Fruit fly (Drosophila melanogaster) whole organism, embryonic: ENCODE data around the gene BtbVII.
A peak's percentile ranks its signal among the peaks of the same experiment; 100 is the strongest.

Experiments used
- Bgb ChIP-seq: fragments of 200-800 bp; sonication (Bioruptor generic); IDR thresholded peaks from 2 replicates; pipeline ENCODE4 v1.3.6; 2022; ENCODE audit warnings: missing biosample characterization, missing genetic modification characterization; ENCODE audit not compliant: partially characterized antibody
- CG10979 ChIP-seq: fragments of 200-800 bp; sonication (Bioruptor generic); optimal IDR thresholded peaks from 2 replicates; lab custom pipeline; 2018; ENCODE audit warnings: missing biosample characterization, mild to moderate bottlenecking, missing genetic modification characterization, moderate library complexity
- CG12391 ChIP-seq: fragments of 200-800 bp; sonication (Bioruptor generic); optimal IDR thresholded peaks from 3 replicates; lab custom pipeline; 2018; ENCODE audit warnings: missing biosample characterization, mild to moderate bottlenecking, missing genetic modification characterization, moderate library complexity
- CG12659 ChIP-seq: fragments of 200-800 bp; sonication (Bioruptor generic); optimal IDR thresholded peaks from 3 replicates; lab custom pipeline; 2017; ENCODE audit warnings: mild to moderate bottlenecking, missing biosample characterization, missing genetic modification reagents, missing genetic modification characterization
- CG13624 ChIP-seq: fragments of 200-800 bp; sonication (Bioruptor generic); optimal IDR thresholded peaks from 2 replicates; lab custom pipeline; 2016; ENCODE audit warnings: missing biosample characterization, missing genetic modification characterization
- CG14667 ChIP-seq: fragments of 200-800 bp; sonication (Bioruptor generic); IDR thresholded peaks from 2 replicates; pipeline ENCODE4 v1.3.6; 2022; ENCODE audit warnings: missing biosample characterization, missing genetic modification characterization
- CG14860 ChIP-seq: fragments of 200-800 bp; sonication (Bioruptor generic); IDR thresholded peaks from 3 replicates; pipeline ENCODE4 v1.3.6; 2022; ENCODE audit warnings: missing biosample characterization, missing genetic modification characterization; ENCODE audit not compliant: partially characterized antibody
- CG14965 ChIP-seq: fragments of 200-800 bp; sonication (Bioruptor generic); optimal IDR thresholded peaks from 2 replicates; lab custom pipeline; 2016; ENCODE audit warnings: missing biosample characterization, missing genetic modification characterization, borderline replicate concordance
- CG15011 ChIP-seq: fragments of 200-800 bp; sonication (Bioruptor generic); optimal IDR thresholded peaks from 3 replicates; lab custom pipeline; 2018; ENCODE audit warnings: missing biosample characterization, mild to moderate bottlenecking, missing genetic modification characterization
- CG18764 ChIP-seq: fragments of 200-800 bp; sonication (Bioruptor generic); optimal IDR thresholded peaks from 3 replicates; lab custom pipeline; 2016; ENCODE audit warnings: missing biosample characterization, missing genetic modification characterization
- CG2116 ChIP-seq: fragments of 200-800 bp; sonication (Bioruptor generic); optimal IDR thresholded peaks from 3 replicates; lab custom pipeline; 2018; ENCODE audit warnings: missing biosample characterization, mild to moderate bottlenecking, missing genetic modification characterization
- CG2678 ChIP-seq: fragments of 200-800 bp; sonication (Bioruptor generic); optimal IDR thresholded peaks from 3 replicates; lab custom pipeline; 2019; ENCODE audit warnings: missing biosample characterization, mild to moderate bottlenecking, missing genetic modification characterization, moderate library complexity
- CG31388 ChIP-seq: fragments of 200-800 bp; sonication (Bioruptor generic); optimal IDR thresholded peaks from 2 replicates; lab custom pipeline; 2016; ENCODE audit warnings: missing biosample characterization, missing genetic modification characterization
- CG3995 ChIP-seq: fragments of 200-800 bp; sonication (Bioruptor generic); optimal IDR thresholded peaks from 3 replicates; lab custom pipeline; 2016; ENCODE audit warnings: missing biosample characterization, missing genetic modification characterization
- CG4328 ChIP-seq: fragments of 200-800 bp; sonication (Bioruptor generic); optimal IDR thresholded peaks from 3 replicates; lab custom pipeline; 2017; ENCODE audit warnings: missing biosample characterization, missing genetic modification reagents, missing genetic modification characterization
- CG4617 ChIP-seq: fragments of 200-800 bp; sonication (Bioruptor generic); optimal IDR thresholded peaks from 3 replicates; lab custom pipeline; 2016; ENCODE audit warnings: missing biosample characterization, missing genetic modification characterization, borderline replicate concordance
- CG6272 ChIP-seq: fragments of 200-800 bp; sonication (Bioruptor generic); IDR thresholded peaks from 2 replicates; pipeline ENCODE4 v1.3.6; 2022; ENCODE audit warnings: missing biosample characterization, missing genetic modification characterization
- CG7357 ChIP-seq: fragments of 200-800 bp; sonication (Bioruptor generic); IDR thresholded peaks from 3 replicates; pipeline ENCODE4 v1.3.6; 2022; ENCODE audit warnings: missing biosample characterization, missing genetic modification characterization
- CG8388 ChIP-seq: fragments of 200-800 bp; sonication (Bioruptor generic); optimal IDR thresholded peaks from 2 replicates; lab custom pipeline; 2019; ENCODE audit warnings: missing biosample characterization, mild to moderate bottlenecking, missing genetic modification characterization, moderate library complexity
- CG9932 ChIP-seq: fragments of 200-800 bp; sonication (Bioruptor generic); IDR thresholded peaks from 2 replicates; pipeline ENCODE4 v1.3.6; 2022; ENCODE audit warnings: missing biosample characterization, missing genetic modification characterization
- Camta ChIP-seq: fragments of 200-800 bp; sonication (Bioruptor generic); optimal IDR thresholded peaks from 2 replicates; lab custom pipeline; 2016; ENCODE audit warnings: missing biosample characterization, missing genetic modification characterization
- Dek ChIP-seq: fragments of 200-800 bp; sonication (Bioruptor generic); optimal IDR thresholded peaks from 3 replicates; lab custom pipeline; 2019; ENCODE audit warnings: missing biosample characterization, mild to moderate bottlenecking, missing genetic modification characterization, moderate library complexity
- HLH4C ChIP-seq: fragments of 200-800 bp; sonication (Bioruptor generic); IDR thresholded peaks from 3 replicates; pipeline ENCODE4 v1.3.6; 2022; ENCODE audit warnings: missing biosample characterization, missing genetic modification characterization; ENCODE audit not compliant: partially characterized antibody
- Hr51 ChIP-seq, 2 experiments: fragments of 200-800 bp; sonication (Bioruptor generic); optimal IDR thresholded peaks; 2 replicates in 1 of 2; 3 replicates in 1 of 2; lab custom pipeline; 2016 to 2018; ENCODE audit warnings: missing biosample characterization in 2 of 2, missing genetic modification characterization in 2 of 2, mild to moderate bottlenecking in 1 of 2, moderate library complexity in 1 of 2
- MTF-1 ChIP-seq: fragments of 200-800 bp; sonication (Bioruptor generic); optimal IDR thresholded peaks from 2 replicates; lab custom pipeline; 2018; ENCODE audit warnings: missing biosample characterization, mild to moderate bottlenecking, missing genetic modification characterization, borderline replicate concordance
- Usf ChIP-seq: fragments of 200-800 bp; sonication (Bioruptor generic); optimal IDR thresholded peaks from 2 replicates; lab custom pipeline; 2017; ENCODE audit warnings: missing genotype, missing biosample characterization, missing genetic modification characterization
- ac ChIP-seq: fragments of 200-800 bp; sonication (Bioruptor generic); optimal IDR thresholded peaks from 3 replicates; lab custom pipeline; 2017; ENCODE audit warnings: missing biosample characterization, mild to moderate bottlenecking, missing genetic modification characterization
- bcd ChIP-seq: fragments of 200-800 bp; sonication (Bioruptor generic); optimal IDR thresholded peaks from 2 replicates; lab custom pipeline; 2017; ENCODE audit warnings: missing biosample characterization, mild to moderate bottlenecking, missing genetic modification characterization
- bigmax ChIP-seq: fragments of 200-800 bp; sonication (Bioruptor generic); optimal IDR thresholded peaks from 2 replicates; lab custom pipeline; 2018; ENCODE audit warnings: missing biosample characterization, mild to moderate bottlenecking, missing genetic modification characterization
- corto ChIP-seq: fragments of 200-800 bp; sonication (Bioruptor generic); optimal IDR thresholded peaks from 2 replicates; lab custom pipeline; 2016; ENCODE audit warnings: missing biosample characterization, mild to moderate bottlenecking, missing genetic modification characterization, moderate library complexity
- crol ChIP-seq: fragments of 200-800 bp; sonication (Bioruptor generic); IDR thresholded peaks from 2 replicates; pipeline ENCODE4 v1.3.6; 2022; ENCODE audit warnings: missing biosample characterization, missing genetic modification characterization
- danr ChIP-seq: fragments of 200-800 bp; sonication (Bioruptor generic); IDR thresholded peaks from 2 replicates; pipeline ENCODE4 v1.3.6; 2022; ENCODE audit warnings: missing biosample characterization, missing genetic modification characterization
- ewg ChIP-seq: fragments of 200-800 bp; sonication (Bioruptor generic); optimal IDR thresholded peaks from 3 replicates; lab custom pipeline; 2017; ENCODE audit warnings: mild to moderate bottlenecking, missing biosample characterization, missing genetic modification reagents, missing genetic modification characterization
- fd64A ChIP-seq: fragments of 200-800 bp; sonication (Bioruptor generic); optimal IDR thresholded peaks from 3 replicates; lab custom pipeline; 2018; ENCODE audit warnings: missing biosample characterization, mild to moderate bottlenecking, missing genetic modification characterization
- gfzf ChIP-seq: fragments of 200-800 bp; sonication (Bioruptor generic); optimal IDR thresholded peaks from 2 replicates; lab custom pipeline; 2016; ENCODE audit warnings: missing biosample characterization, mild to moderate bottlenecking, missing genetic modification characterization, moderate library complexity
- gro ChIP-seq: fragments of 200-800 bp; sonication (Bioruptor generic); optimal IDR thresholded peaks from 2 replicates; lab custom pipeline; 2016; ENCODE audit warnings: missing biosample characterization, missing genetic modification characterization
- gt ChIP-seq: fragments of 200-800 bp; sonication (Bioruptor generic); IDR thresholded peaks from 2 replicates; pipeline ENCODE4 v1.3.6; 2022; ENCODE audit warnings: missing biosample characterization, missing genetic modification characterization
- oc ChIP-seq: fragments of 200-800 bp; sonication (Bioruptor generic); optimal IDR thresholded peaks from 2 replicates; lab custom pipeline; 2018; ENCODE audit warnings: missing biosample characterization, mild to moderate bottlenecking, missing genetic modification characterization, moderate library complexity
- phol ChIP-seq: fragments of 200-800 bp; sonication (Bioruptor generic); optimal IDR thresholded peaks from 3 replicates; lab custom pipeline; 2018; ENCODE audit warnings: missing biosample characterization, mild to moderate bottlenecking, missing genetic modification characterization, moderate library complexity
- pnt ChIP-seq: fragments of 200-800 bp; sonication (Bioruptor generic); optimal IDR thresholded peaks from 3 replicates; lab custom pipeline; 2016; ENCODE audit warnings: missing biosample characterization, missing genetic modification characterization
- schlank ChIP-seq: fragments of 200-800 bp; sonication (Bioruptor generic); optimal IDR thresholded peaks from 2 replicates; lab custom pipeline; 2018; ENCODE audit warnings: missing biosample characterization, mild to moderate bottlenecking, missing genetic modification characterization
- seq ChIP-seq: fragments of 200-800 bp; sonication (Bioruptor generic); IDR thresholded peaks from 2 replicates; pipeline ENCODE4 v1.3.6; 2022; ENCODE audit warnings: missing biosample characterization, missing genetic modification characterization
- slou ChIP-seq: fragments of 200-800 bp; sonication (Bioruptor generic); optimal IDR thresholded peaks from 3 replicates; lab custom pipeline; 2016; ENCODE audit warnings: missing biosample characterization, missing genetic modification characterization
- tna ChIP-seq: fragments of 200-800 bp; sonication (Bioruptor generic); IDR thresholded peaks from 2 replicates; pipeline ENCODE4 v1.3.6; 2022; ENCODE audit warnings: missing biosample characterization, missing genetic modification characterization; ENCODE audit not compliant: partially characterized antibody
- trem ChIP-seq: fragments of 200-800 bp; optimal IDR thresholded peaks from 3 replicates; lab custom pipeline; 2019; ENCODE audit warnings: missing biosample characterization, mild to moderate bottlenecking, missing genetic modification characterization, moderate library complexity
- trh ChIP-seq: fragments of 200-800 bp; sonication (Bioruptor generic); optimal IDR thresholded peaks from 2 replicates; lab custom pipeline; 2016; ENCODE audit warnings: missing biosample characterization, missing genetic modification characterization
- ttk ChIP-seq: fragments of 200-800 bp; sonication (Bioruptor generic); IDR thresholded peaks from 2 replicates; pipeline ENCODE4 v2.1.2; 2022; ENCODE audit warnings: missing biosample characterization, missing genetic modification characterization
- tx ChIP-seq: fragments of 200-800 bp; sonication (Bioruptor generic); optimal IDR thresholded peaks from 2 replicates; lab custom pipeline; 2016; ENCODE audit warnings: missing biosample characterization, missing genetic modification characterization
- usp ChIP-seq: fragments of >200 bp; optimal IDR thresholded peaks from 2 replicates; lab custom pipeline; 2017; ENCODE audit warnings: missing biosample characterization, missing genetic modification characterization
- wdn ChIP-seq: fragments of 200-800 bp; sonication (Bioruptor generic); IDR thresholded peaks from 2 replicates; pipeline ENCODE4 v1.3.6; 2022; ENCODE audit warnings: missing biosample characterization, missing genetic modification characterization

The BtbVII gene

dm6 chr3L:3194059-3194458 lies 45.6 kb downstream of the BtbVII start (continued):
- TF ChIP-seq CG15011 (GFP tag; lab: Kevin White, UChicago) (peak; percentile 83), crol (peak; percentile 53), CG14965 (GFP tag; lab: Kevin White, UChicago) (no peak), gro (peak; percentile 42), gt (GFP tag; lab: Robert Waterston, UW) (peak; percentile 78), slou (GFP tag; lab: Kevin White, UChicago) (no peak), phol (tag; lab: Kevin White, UChicago) (peak; percentile 92), danr (GFP tag; lab: Robert Waterston, UW) (peak; percentile 85), CG6272 (peak; percentile 81), schlank (tag; lab: Kevin White, UChicago) (peak; percentile 68), CG10979 (peak; percentile 93), corto (peak; percentile 93), CG8388 (peak; percentile 95), Camta (GFP tag; lab: Kevin White, UChicago) (peak; percentile 32), CG2678 (tag; lab: Kevin White, UChicago) (peak; percentile 96), CG7357 (GFP tag; lab: Robert Waterston, UW) (peak; percentile 82), pnt (GFP tag; lab: Kevin White, UChicago) (peak; percentile 42), bigmax (GFP tag; lab: Kevin White, UChicago) (peak; percentile 53), seq (GFP tag; lab: Robert Waterston, UW) (peak; percentile 95), ewg (peak; percentile 94), CG12659 (GFP tag; lab: Kevin White, UChicago) (peak; percentile 93), CG9932 (peak; percentile 81), CG4328 (peak; percentile 47), trem (peak; percentile 88), CG3995 (GFP tag; lab: Kevin White, UChicago) (peak; percentile 36), Dek (tag; lab: Kevin White, UChicago) (peak; percentile 93), CG13624 (GFP tag; lab: Kevin White, UChicago) (peak; percentile 23), ac (GFP tag; lab: Kevin White, UChicago) (peak; percentile 89), CG14667 (GFP tag; lab: Robert Waterston, UW) (peak; percentile 90), CG14860 (no peak), ttk (peak; percentile 91), oc (tag; lab: Kevin White, UChicago) (peak; percentile 95), usp (GFP tag; lab: Kevin White, UChicago) (no peak), Hr51 (GFP tag; optimal IDR thresholded peaks at IDR 0.05; lab: Kevin White, UChicago) (peak; percentile 72 to 95), tx (GFP tag; lab: Kevin White, UChicago) (peak; percentile 5), Usf (GFP tag; lab: Kevin White, UChicago) (peak; percentile 39), bcd (peak; percentile 90), fd64A (GFP tag; lab: Kevin White, UChicago) (peak; percentile 86), HLH4C (no peak), CG2116 (peak; percentile 66), trh (GFP tag; lab: Kevin White, UChicago) (peak; percentile 68), wdn (GFP tag; lab: Robert Waterston, UW) (peak; percentile 73), CG18764 (peak; percentile 85), CG4617 (peak; percentile 61), gfzf (GFP tag; lab: Kevin White, UChicago) (no peak), tna (GFP tag; lab: Robert Waterston, UW) (no peak), Bgb (no peak), CG31388 (GFP tag; lab: Kevin White, UChicago) (peak; percentile 64), MTF-1 (GFP tag; lab: Kevin White, UChicago) (peak; percentile 89), CG12391 (tag; lab: Kevin White, UChicago) (peak; percentile 95)
